Worm (Caenorhabditis elegans): ENCODE measurements around the gene mec-10.

- TF ChIP-seq aly-2 (tag; optimal IDR thresholded peaks at IDR 0.05) (no peak), aha-1 (tag; optimal IDR thresholded peaks at IDR 0.05) (no peak), lin-13 (GFP tag; optimal IDR thresholded peaks at IDR 0.05) (no peak), nhr-12 (tag; optimal IDR thresholded peaks at IDR 0.05) (no peak), unc-130 (tag; optimal IDR thresholded peaks at IDR 0.05) (no peak), dpl-1 (GFP tag; optimal IDR thresholded peaks at IDR 0.05) (no peak), rnt-1 (tag; optimal IDR thresholded peaks at IDR 0.05) (no peak), mdl-1 (tag; optimal IDR thresholded peaks at IDR 0.05) (no peak)
Observed at ce11 chrX:8424286-8424685, 45.8 kb downstream of the mec-10 start.
